Fruit fly (Drosophila melanogaster) whole organism, embryonic: ENCODE data around the gene Snx17.

Experiments
- Adf1 ChIP-seq: fragments of 200-800 bp; sonication (Bioruptor generic); IDR thresholded peaks from 2 replicates; pipeline ENCODE4 v1.3.6; 2022; ENCODE audit warnings: missing biosample characterization, missing genetic modification characterization
- BEAF-32 ChIP-seq: fragments of 200-800 bp; sonication (Bioruptor generic); optimal IDR thresholded peaks from 3 replicates; lab custom pipeline; 2017; ENCODE audit warnings: missing biosample characterization, missing genetic modification characterization, mild to moderate bottlenecking, moderate library complexity, missing genetic modification reagents
- CG10565 ChIP-seq: fragments of 200-800 bp; sonication (Bioruptor generic); optimal IDR thresholded peaks from 3 replicates; lab custom pipeline; 2016; ENCODE audit warnings: missing biosample characterization, mild to moderate bottlenecking, missing genetic modification characterization
- CG11247 ChIP-seq: fragments of 200-800 bp; sonication (Bioruptor generic); IDR thresholded peaks from 2 replicates; pipeline ENCODE4 v1.3.6; 2022; ENCODE audit warnings: missing biosample characterization, missing genetic modification characterization
- CG12299 ChIP-seq: fragments of 200-800 bp; sonication (Bioruptor generic); optimal IDR thresholded peaks from 2 replicates; lab custom pipeline; 2018; ENCODE audit warnings: missing biosample characterization, mild to moderate bottlenecking, missing genetic modification characterization
- CG13287 ChIP-seq: fragments of 200-800 bp; sonication (Bioruptor generic); IDR thresholded peaks from 2 replicates; pipeline ENCODE4 v1.3.6; 2022; ENCODE audit warnings: missing biosample characterization, missing genetic modification characterization; ENCODE audit not compliant: partially characterized antibody
- CG15269 ChIP-seq: fragments of 200-800 bp; sonication (Bioruptor generic); optimal IDR thresholded peaks from 2 replicates; lab custom pipeline; 2018; ENCODE audit warnings: missing biosample characterization, mild to moderate bottlenecking, missing genetic modification characterization, moderate library complexity
- CG1529 ChIP-seq: fragments of 200-800 bp; sonication (Bioruptor generic); optimal IDR thresholded peaks from 3 replicates; lab custom pipeline; 2018; ENCODE audit warnings: missing biosample characterization, missing genetic modification characterization
- CG1603 ChIP-seq: fragments of 200-800 bp; sonication (Bioruptor generic); optimal IDR thresholded peaks from 2 replicates; lab custom pipeline; 2019; ENCODE audit warnings: missing biosample characterization, mild to moderate bottlenecking, missing genetic modification characterization, moderate library complexity
- CG17385 ChIP-seq: fragments of 200-800 bp; sonication (Bioruptor generic); optimal IDR thresholded peaks from 3 replicates; lab custom pipeline; 2018; ENCODE audit warnings: missing biosample characterization, mild to moderate bottlenecking, missing genetic modification characterization
- CG17568 ChIP-seq: fragments of 200-800 bp; sonication (Bioruptor generic); optimal IDR thresholded peaks from 2 replicates; lab custom pipeline; 2018; ENCODE audit warnings: missing biosample characterization, mild to moderate bottlenecking, missing genetic modification characterization, moderate library complexity
- CG2116 ChIP-seq: fragments of 200-800 bp; sonication (Bioruptor generic); optimal IDR thresholded peaks from 3 replicates; lab custom pipeline; 2018; ENCODE audit warnings: missing biosample characterization, mild to moderate bottlenecking, missing genetic modification characterization
- CG30020 ChIP-seq: fragments of 200-800 bp; optimal IDR thresholded peaks from 2 replicates; lab custom pipeline; 2019; ENCODE audit warnings: missing biosample characterization, mild to moderate bottlenecking, missing genetic modification characterization, moderate library complexity
- CG3163 ChIP-seq: fragments of 200-800 bp; sonication (Bioruptor generic); optimal IDR thresholded peaks from 3 replicates; lab custom pipeline; 2016; ENCODE audit warnings: missing biosample characterization, missing genetic modification characterization
- CG32772 ChIP-seq: fragments of 200-800 bp; sonication (Bioruptor generic); IDR thresholded peaks from 2 replicates; pipeline ENCODE4 v1.3.6; 2022; ENCODE audit warnings: missing biosample characterization, missing genetic modification characterization
- CG34376 ChIP-seq: fragments of 200-800 bp; sonication (Bioruptor generic); optimal IDR thresholded peaks from 2 replicates; lab custom pipeline; 2018; ENCODE audit warnings: missing biosample characterization, mild to moderate bottlenecking, missing genetic modification characterization
- CG3847 ChIP-seq: fragments of 200-800 bp; sonication (Bioruptor generic); IDR thresholded peaks from 2 replicates; pipeline ENCODE4 v1.3.6; 2022; ENCODE audit warnings: missing biosample characterization, missing genetic modification characterization
- CG4360 ChIP-seq: fragments of 200-800 bp; sonication (Bioruptor generic); IDR thresholded peaks from 2 replicates; pipeline ENCODE4 v1.3.6; 2022; ENCODE audit warnings: missing biosample characterization, missing genetic modification characterization
- CG5180 ChIP-seq: fragments of 200-800 bp; sonication (Bioruptor generic); optimal IDR thresholded peaks from 3 replicates; lab custom pipeline; 2017; ENCODE audit warnings: missing biosample characterization, missing genetic modification characterization, mild to moderate bottlenecking, moderate library complexity, missing genetic modification reagents
- CG6175 ChIP-seq: fragments of 200-800 bp; sonication (Bioruptor generic); IDR thresholded peaks from 3 replicates; pipeline ENCODE4 v1.3.6; 2022; ENCODE audit warnings: missing biosample characterization, missing genetic modification characterization
- CG6683 ChIP-seq: fragments of 200-800 bp; sonication (Bioruptor generic); optimal IDR thresholded peaks from 2 replicates; lab custom pipeline; 2017; ENCODE audit warnings: missing biosample characterization, mild to moderate bottlenecking, missing genetic modification characterization, missing genetic modification reagents
- CG6791 ChIP-seq: fragments of 200-800 bp; sonication (Bioruptor generic); IDR thresholded peaks from 3 replicates; pipeline ENCODE4 v1.3.6; 2022; ENCODE audit warnings: missing biosample characterization, missing genetic modification characterization; ENCODE audit not compliant: partially characterized antibody
- CG6854 ChIP-seq: fragments of 200-800 bp; sonication (Bioruptor generic); optimal IDR thresholded peaks from 3 replicates; lab custom pipeline; 2017; ENCODE audit warnings: missing biosample characterization, mild to moderate bottlenecking, missing genetic modification characterization
- CG7786 ChIP-seq: fragments of 200-800 bp; sonication (Bioruptor generic); optimal IDR thresholded peaks from 2 replicates; lab custom pipeline; 2016; ENCODE audit warnings: missing biosample characterization, missing genetic modification characterization
- CHES-1-like ChIP-seq: fragments of 200-800 bp; sonication (Bioruptor generic); optimal IDR thresholded peaks from 2 replicates; lab custom pipeline; 2016; ENCODE audit warnings: missing biosample characterization, missing genetic modification characterization
- Dip2 ChIP-seq: fragments of 200-800 bp; sonication (Bioruptor generic); IDR thresholded peaks from 2 replicates; pipeline ENCODE4 v1.3.6; 2022; ENCODE audit warnings: missing biosample characterization, missing genetic modification characterization
- Dp ChIP-seq: fragments of 200-800 bp; sonication (Bioruptor generic); optimal IDR thresholded peaks from 2 replicates; lab custom pipeline; 2018; ENCODE audit warnings: missing biosample characterization, mild to moderate bottlenecking, missing genetic modification characterization, moderate library complexity
- Dref ChIP-seq: fragments of 200-800 bp; sonication (Bioruptor generic); IDR thresholded peaks from 2 replicates; pipeline ENCODE4 v1.3.6; 2022; ENCODE audit warnings: missing biosample characterization, missing genetic modification characterization
- E2f2 ChIP-seq: fragments of 200-800 bp; sonication (Bioruptor generic); IDR thresholded peaks from 2 replicates; pipeline ENCODE4 v1.3.6; 2022; ENCODE audit warnings: missing biosample characterization, missing genetic modification characterization
- Elba2 ChIP-seq: fragments of 200-800 bp; sonication (Bioruptor generic); optimal IDR thresholded peaks from 3 replicates; lab custom pipeline; 2016; ENCODE audit warnings: missing biosample characterization, missing genetic modification characterization
- Ets97D ChIP-seq: fragments of 200-800 bp; sonication (Bioruptor generic); optimal IDR thresholded peaks from 3 replicates; lab custom pipeline; 2016; ENCODE audit warnings: missing biosample characterization, missing genetic modification characterization
- Fer2 ChIP-seq: fragments of 200-800 bp; sonication (Bioruptor generic); optimal IDR thresholded peaks from 2 replicates; lab custom pipeline; 2018; ENCODE audit warnings: missing biosample characterization, mild to moderate bottlenecking, missing genetic modification characterization, moderate library complexity
- HmgD ChIP-seq: fragments of 200-800 bp; sonication (Bioruptor generic); optimal IDR thresholded peaks from 3 replicates; lab custom pipeline; 2016; ENCODE audit warnings: missing biosample characterization, missing genetic modification characterization
- Mrtf ChIP-seq: fragments of 200-800 bp; sonication (Bioruptor generic); IDR thresholded peaks from 3 replicates; pipeline ENCODE4 v1.3.6; 2022; ENCODE audit warnings: missing biosample characterization, missing genetic modification characterization
- Ptx1 ChIP-seq: fragments of 200-800 bp; sonication (Bioruptor generic); IDR thresholded peaks from 2 replicates; pipeline ENCODE4 v1.3.6; 2022; ENCODE audit warnings: missing biosample characterization, missing genetic modification characterization
- Sox100B ChIP-seq: fragments of 200-800 bp; sonication (Bioruptor generic); optimal IDR thresholded peaks from 3 replicates; lab custom pipeline; 2018; ENCODE audit warnings: missing biosample characterization, mild to moderate bottlenecking, missing genetic modification characterization
- cato ChIP-seq: fragments of 200-800 bp; sonication (Bioruptor generic); optimal IDR thresholded peaks from 2 replicates; lab custom pipeline; 2016; ENCODE audit warnings: missing biosample characterization, missing genetic modification characterization, borderline replicate concordance
- caup ChIP-seq: fragments of 200-800 bp; sonication (Bioruptor generic); optimal IDR thresholded peaks from 3 replicates; lab custom pipeline; 2017; ENCODE audit warnings: missing biosample characterization, mild to moderate bottlenecking, missing genetic modification characterization, moderate library complexity; ENCODE audit not compliant: severe bottlenecking
- cg ChIP-seq: fragments of 200-800 bp; sonication (Bioruptor generic); optimal IDR thresholded peaks from 3 replicates; lab custom pipeline; 2019; ENCODE audit warnings: missing biosample characterization, mild to moderate bottlenecking, missing genetic modification characterization, moderate library complexity
- chm ChIP-seq: fragments of 200-800 bp; sonication (Bioruptor generic); IDR thresholded peaks from 2 replicates; pipeline ENCODE4 v1.3.6; 2022; ENCODE audit warnings: missing biosample characterization, missing genetic modification characterization
- dpn ChIP-seq, 2 experiments: fragments of 200-800 bp; sonication (Bioruptor generic); optimal IDR thresholded peaks; 3 replicates each; lab custom pipeline; 2016; ENCODE audit warnings: missing biosample characterization in 2 of 2, missing genetic modification characterization in 2 of 2
- gfzf ChIP-seq: fragments of 200-800 bp; sonication (Bioruptor generic); optimal IDR thresholded peaks from 2 replicates; lab custom pipeline; 2016; ENCODE audit warnings: missing biosample characterization, mild to moderate bottlenecking, missing genetic modification characterization, moderate library complexity
- ham ChIP-seq: fragments of 200-800 bp; sonication (Bioruptor generic); IDR thresholded peaks from 2 replicates; pipeline ENCODE4 v1.3.6; 2022; ENCODE audit warnings: missing biosample characterization, missing genetic modification characterization
- kah ChIP-seq: fragments of 200-800 bp; sonication (Bioruptor generic); optimal IDR thresholded peaks from 2 replicates; lab custom pipeline; 2018; ENCODE audit warnings: missing biosample characterization, mild to moderate bottlenecking, missing genetic modification characterization
- lilli ChIP-seq: fragments of 200-800 bp; sonication (Bioruptor generic); optimal IDR thresholded peaks from 3 replicates; lab custom pipeline; 2016; ENCODE audit warnings: missing biosample characterization, missing genetic modification characterization
- pros ChIP-seq: fragments of 200-800 bp; sonication (Bioruptor generic); optimal IDR thresholded peaks from 3 replicates; lab custom pipeline; 2019; ENCODE audit warnings: missing biosample characterization, mild to moderate bottlenecking, missing genetic modification characterization, moderate library complexity
- seq ChIP-seq: fragments of 200-800 bp; sonication (Bioruptor generic); IDR thresholded peaks from 2 replicates; pipeline ENCODE4 v1.3.6; 2022; ENCODE audit warnings: missing biosample characterization, missing genetic modification characterization
- so ChIP-seq: fragments of 200-800 bp; sonication (Bioruptor generic); IDR thresholded peaks from 3 replicates; pipeline ENCODE4 v1.3.6; 2022; ENCODE audit warnings: missing biosample characterization, missing genetic modification characterization
- tap ChIP-seq: fragments of 200-800 bp; optimal IDR thresholded peaks from 3 replicates; lab custom pipeline; 2019; ENCODE audit warnings: missing biosample characterization, mild to moderate bottlenecking, missing genetic modification characterization, moderate library complexity
- tgo ChIP-seq: fragments of 200-800 bp; sonication (Bioruptor generic); IDR thresholded peaks from 3 replicates; pipeline ENCODE4 v1.3.6; 2022; ENCODE audit warnings: missing biosample characterization, missing genetic modification characterization
- vnd ChIP-seq: fragments of 200-800 bp; sonication (Bioruptor generic); IDR thresholded peaks from 3 replicates; pipeline ENCODE4 v1.3.6; 2022; ENCODE audit warnings: missing biosample characterization, missing genetic modification characterization; ENCODE audit not compliant: partially characterized antibody

Snx17 gene

dm6 chr2L:10230455-10230854, 23.7 kb upstream of the Snx17 start (continued):
- TF ChIP-seq Fer2 (tag; lab: Kevin White, UChicago) (no peak), cato (GFP tag; lab: Kevin White, UChicago) (no peak), lilli (GFP tag; lab: Kevin White, UChicago) (no peak), BEAF-32 (peak; percentile 62), dpn (GFP tag; optimal IDR thresholded peaks at IDR 0.05; lab: Kevin White, UChicago) (no peak), gfzf (GFP tag; lab: Kevin White, UChicago) (peak; percentile 41), Ets97D (GFP tag; lab: Kevin White, UChicago) (no peak), Sox100B (no peak), Adf1 (GFP tag; lab: Robert Waterston, UW) (no peak), CG3847 (GFP tag; lab: Robert Waterston, UW) (no peak), Ptx1 (no peak), CG2116 (GFP tag; lab: Kevin White, UChicago) (peak; percentile 24), CG1603 (tag; lab: Kevin White, UChicago) (peak; percentile 7), tgo (no peak), kah (GFP tag; lab: Kevin White, UChicago) (no peak), Elba2 (GFP tag; lab: Kevin White, UChicago) (no peak), tap (tag; lab: Kevin White, UChicago) (no peak), CG7786 (GFP tag; lab: Kevin White, UChicago) (no peak), CG34376 (GFP tag; lab: Kevin White, UChicago) (no peak), so (no peak), pros (no peak), vnd (GFP tag; lab: Robert Waterston, UW) (peak; percentile 44; the same call in 2 of the 3 replicates), CG6791 (GFP tag; lab: Robert Waterston, UW) (peak; percentile 60; the same call in 2 of the 3 replicates), E2f2 (GFP tag; lab: Robert Waterston, UW) (no peak), CG3163 (no peak), cg (GFP tag; lab: Kevin White, UChicago) (no peak), Dip2 (GFP tag; lab: Robert Waterston, UW) (no peak), CG6175 (GFP tag; lab: Robert Waterston, UW) (no peak), Dp (no peak), CG30020 (no peak), CHES-1-like (no peak), CG17385 (GFP tag; lab: Kevin White, UChicago) (no peak), CG4360 (no peak), HmgD (GFP tag; lab: Kevin White, UChicago) (no peak), CG15269 (tag; lab: Kevin White, UChicago) (no peak), CG13287 (GFP tag; lab: Robert Waterston, UW) (peak; percentile 64), CG11247 (GFP tag; lab: Robert Waterston, UW) (no peak), Mrtf (no peak), CG6683 (GFP tag; lab: Kevin White, UChicago) (no peak), ham (GFP tag; lab: Robert Waterston, UW) (no peak), caup (GFP tag; lab: Kevin White, UChicago) (no peak), seq (peak; percentile 25; the same call in 1 of the 2 replicates), Dref (GFP tag; lab: Robert Waterston, UW) (peak; percentile 55), chm (GFP tag; lab: Robert Waterston, UW) (no peak), CG32772 (no peak), CG12299 (tag; lab: Kevin White, UChicago) (no peak), CG17568 (GFP tag; lab: Kevin White, UChicago) (no peak), CG5180 (GFP tag; lab: Kevin White, UChicago) (no peak), CG6854 (no peak), CG1529 (GFP tag; lab: Kevin White, UChicago) (no peak), CG10565 (GFP tag; lab: Kevin White, UChicago) (no peak)
